Fruit fly (Drosophila melanogaster): ENCODE measurements around the gene CG3168.
A peak's percentile ranks its signal among the peaks of the same experiment; 100 is the strongest.

Gene CG3168

dm6 chrX:6744088-6744487 lies 4.3 kb upstream of the CG3168 start, which contains the start of gene RpL17 (continued):
- peak; percentile 84 for TF ChIP-seq CG16779 (GFP tag; IDR thresholded peaks at IDR 0.05)
- peak; percentile 79 for TF ChIP-seq CG15601 (tag; optimal IDR thresholded peaks at IDR 0.05)
- no peak for TF ChIP-seq lov (optimal IDR thresholded peaks at IDR 0.05)
- peak; percentile 93 for TF ChIP-seq lov (GFP tag; IDR thresholded peaks at IDR 0.05)
- peak; percentile 77 for TF ChIP-seq CG2202 (tag; optimal IDR thresholded peaks at IDR 0.05)
- peak; percentile 83 for TF ChIP-seq CG9797 (GFP tag; optimal IDR thresholded peaks at IDR 0.05)
- no peak for TF ChIP-seq fru (optimal IDR thresholded peaks at IDR 0.05)
- peak; percentile 83 for TF ChIP-seq her (GFP tag; optimal IDR thresholded peaks at IDR 0.05)
- peak; percentile 54 for TF ChIP-seq lbe (GFP tag; optimal IDR thresholded peaks at IDR 0.05)
- peak; percentile 78; the same call in 2 of the 3 replicates for TF ChIP-seq CG3726 (GFP tag; IDR thresholded peaks at IDR 0.05)
- TF ChIP-seq salm (tag; optimal IDR thresholded peaks at IDR 0.05) = peak; percentile 71
- peak; percentile 84 for TF ChIP-seq dysf (GFP tag; IDR thresholded peaks at IDR 0.05)
- peak; percentile 86 for TF ChIP-seq CG4282 (GFP tag; optimal IDR thresholded peaks at IDR 0.05)
- TF ChIP-seq H15 (GFP tag; IDR thresholded peaks at IDR 0.05) = peak; percentile 80
- TF ChIP-seq GATAe (GFP tag; conservative IDR thresholded peaks at IDR 0.05) = no peak; the same call in 1 of the 2 replicates
- TF ChIP-seq HLH3B (GFP tag; IDR thresholded peaks at IDR 0.05) = peak; percentile 70
- no peak for TF ChIP-seq CG1832 (GFP tag; optimal IDR thresholded peaks at IDR 0.05)
- TF ChIP-seq Hsf (GFP tag; optimal IDR thresholded peaks at IDR 0.05) = peak; percentile 77
- peak; percentile 87 for TF ChIP-seq PHDP (tag; optimal IDR thresholded peaks at IDR 0.05)
- TF ChIP-seq CG18599 (GFP tag; optimal IDR thresholded peaks at IDR 0.05) = peak; percentile 87
- TF ChIP-seq croc (GFP tag; conservative IDR thresholded peaks at IDR 0.05) = peak; percentile 66
- TF ChIP-seq onecut (GFP tag; IDR thresholded peaks at IDR 0.05) = peak; percentile 87
- TF ChIP-seq mam (GFP tag; optimal IDR thresholded peaks at IDR 0.05) = peak; percentile 81
- TF ChIP-seq ttk (GFP tag; IDR thresholded peaks at IDR 0.05) = peak; percentile 78
- TF ChIP-seq CkIIα-i1 (GFP tag; IDR thresholded peaks at IDR 0.05) = no peak
- no peak for TF ChIP-seq CG7963 (GFP tag; IDR thresholded peaks at IDR 0.05; ENCODE audit: partially characterized antibody)
- no peak for TF ChIP-seq D19A (tag; optimal IDR thresholded peaks at IDR 0.05)
- no peak for TF ChIP-seq ro (GFP tag; IDR thresholded peaks at IDR 0.05)
- peak; percentile 80 for TF ChIP-seq CG12299 (tag; optimal IDR thresholded peaks at IDR 0.05)
- TF ChIP-seq CG34224 (GFP tag; IDR thresholded peaks at IDR 0.05; ENCODE audit: partially characterized antibody) = no peak
- peak; percentile 95 for TF ChIP-seq Rfx (GFP tag; IDR thresholded peaks at IDR 0.05)
- TF ChIP-seq pzg (GFP tag; optimal IDR thresholded peaks at IDR 0.05) = peak; percentile 91
- no peak for TF ChIP-seq tll (GFP tag; optimal IDR thresholded peaks at IDR 0.05)
- TF ChIP-seq CG12659 (GFP tag; optimal IDR thresholded peaks at IDR 0.05) = peak; percentile 91
- no peak for TF ChIP-seq ato (GFP tag; IDR thresholded peaks at IDR 0.05; ENCODE audit: partially characterized antibody)
- TF ChIP-seq Mrtf (GFP tag; IDR thresholded peaks at IDR 0.05) = peak; percentile 71; the same call in 2 of the 3 replicates
- peak; percentile 39 for TF ChIP-seq D19B (GFP tag; optimal IDR thresholded peaks at IDR 0.05)
- TF ChIP-seq Ssrp (tag; optimal IDR thresholded peaks at IDR 0.05) = peak; percentile 44
- TF ChIP-seq dmrt11E (tag; optimal IDR thresholded peaks at IDR 0.05) = peak; percentile 77
- peak; percentile 68 for TF ChIP-seq CG12155 (GFP tag; optimal IDR thresholded peaks at IDR 0.05)
- peak; percentile 62 for TF ChIP-seq CG8281 (tag; optimal IDR thresholded peaks at IDR 0.05)
- no peak for TF ChIP-seq nerfin-2 (GFP tag; IDR thresholded peaks at IDR 0.05; ENCODE audit: partially characterized antibody)
- peak; percentile 45 for TF ChIP-seq zen (tag; optimal IDR thresholded peaks at IDR 0.05)
- peak; percentile 66 for TF ChIP-seq CG10274 (GFP tag; optimal IDR thresholded peaks at IDR 0.05)
- peak; percentile 86 for TF ChIP-seq CHES-1-like (GFP tag; optimal IDR thresholded peaks at IDR 0.05)
- TF ChIP-seq Hey (tag; optimal IDR thresholded peaks at IDR 0.05) = peak; percentile 86
- peak; percentile 69 for TF ChIP-seq B-H1 (GFP tag; IDR thresholded peaks at IDR 0.05)
- TF ChIP-seq Bdp1 (GFP tag; optimal IDR thresholded peaks at IDR 0.05) = peak; percentile 92
- TF ChIP-seq CG9817 (tag; optimal IDR thresholded peaks at IDR 0.05) = peak; percentile 81
- peak; percentile 62; the same call in 1 of the 2 replicates for TF ChIP-seq CG1024 (GFP tag; IDR thresholded peaks at IDR 0.05)
- TF ChIP-seq CG1233 (GFP tag; optimal IDR thresholded peaks at IDR 0.05) = peak; percentile 77

Measured in whole organism, embryonic.